Worm (Caenorhabditis elegans) whole organism, late embryonic: ENCODE results near the gene F19H8.2.

Source experiments
- C08G9.2 ChIP-seq: sonication (generic microtip); optimal IDR thresholded peaks from 2 replicates; lab custom pipeline; 2016; ENCODE audit warnings: mild to moderate bottlenecking, missing genetic modification characterization, moderate library complexity, missing compliant biosample characterization
- C38D4.7 ChIP-seq: fragments of 200-800 bp; sonication (Bioruptor generic); optimal IDR thresholded peaks from 2 replicates; lab custom pipeline; 2018; ENCODE audit warnings: mild to moderate bottlenecking, missing genetic modification characterization, moderate library complexity, missing compliant biosample characterization
- K02D7.2 ChIP-seq: sonication (generic microtip); optimal IDR thresholded peaks from 2 replicates; lab custom pipeline; 2017; ENCODE audit warnings: mild to moderate bottlenecking, missing genetic modification characterization, missing compliant biosample characterization
- K09A11.1 ChIP-seq: sonication (generic microtip); optimal IDR thresholded peaks from 2 replicates; lab custom pipeline; 2017; ENCODE audit warnings: antibody characterized with exemption, mild to moderate bottlenecking, missing genetic modification characterization, missing compliant biosample characterization; ENCODE audit not compliant: insufficient read depth
- T23F11.4 ChIP-seq: fragments of 200-800 bp; sonication (Bioruptor generic); optimal IDR thresholded peaks from 2 replicates; lab custom pipeline; 2018; ENCODE audit warnings: mild to moderate bottlenecking, missing genetic modification characterization, missing compliant biosample characterization
- Y22D7AL.16 ChIP-seq: sonication (generic microtip); optimal IDR thresholded peaks from 2 replicates; lab custom pipeline; 2016; ENCODE audit warnings: missing genetic modification characterization, missing compliant biosample characterization
- ahr-1 ChIP-seq: sonication (generic microtip); optimal IDR thresholded peaks from 2 replicates; lab custom pipeline; 2016; ENCODE audit warnings: missing genetic modification characterization, missing compliant biosample characterization
- ama-1 ChIP-seq: fragments of 150-350 bp; optimal IDR thresholded peaks from 2 replicates; lab custom pipeline; 2014
- ceh-14 ChIP-seq: sonication (generic microtip); optimal IDR thresholded peaks from 2 replicates; lab custom pipeline; 2016; ENCODE audit warnings: missing genotype, missing genetic modification characterization, missing compliant biosample characterization
- ceh-19 ChIP-seq: fragments of 200-800 bp; sonication (Bioruptor generic); optimal IDR thresholded peaks from 2 replicates; lab custom pipeline; 2018; ENCODE audit warnings: mild to moderate bottlenecking, missing genetic modification characterization, missing compliant biosample characterization
- ceh-2 ChIP-seq: sonication (generic microtip); optimal IDR thresholded peaks from 2 replicates; lab custom pipeline; 2016; ENCODE audit warnings: missing genotype, missing genetic modification characterization, missing compliant biosample characterization
- ceh-31 ChIP-seq: sonication (generic microtip); optimal IDR thresholded peaks from 2 replicates; lab custom pipeline; 2016; ENCODE audit warnings: missing genetic modification characterization, missing compliant biosample characterization
- ceh-34 ChIP-seq: sonication (generic microtip); optimal IDR thresholded peaks from 2 replicates; lab custom pipeline; 2016; ENCODE audit warnings: mild to moderate bottlenecking, missing genetic modification characterization, missing compliant biosample characterization
- ceh-45 ChIP-seq: fragments of 200-800 bp; sonication (Bioruptor generic); IDR thresholded peaks from 2 replicates; pipeline ENCODE4 v1.3.6; 2022; ENCODE audit warnings: missing genetic modification reagents, missing genetic modification characterization, missing compliant biosample characterization
- ceh-48 ChIP-seq: sonication (generic microtip); optimal IDR thresholded peaks from 2 replicates; lab custom pipeline; 2016; ENCODE audit warnings: missing genetic modification characterization, inconsistent platforms, missing compliant biosample characterization
- ceh-6 ChIP-seq: fragments of 200-800 bp; sonication (Bioruptor generic); optimal IDR thresholded peaks from 2 replicates; lab custom pipeline; 2018; ENCODE audit warnings: mild to moderate bottlenecking, missing genetic modification characterization, missing compliant biosample characterization
- che-1 ChIP-seq: sonication (generic microtip); optimal IDR thresholded peaks from 2 replicates; lab custom pipeline; 2016; ENCODE audit warnings: mild to moderate bottlenecking, missing genetic modification characterization, missing compliant biosample characterization
- dmd-4 ChIP-seq: sonication (generic microtip); optimal IDR thresholded peaks from 2 replicates; lab custom pipeline; 2016; ENCODE audit warnings: borderline replicate concordance, missing genetic modification characterization, missing compliant biosample characterization
- dve-1 ChIP-seq: sonication (generic microtip); optimal IDR thresholded peaks from 2 replicates; lab custom pipeline; 2017; ENCODE audit warnings: antibody characterized with exemption, mild to moderate bottlenecking, missing genetic modification characterization, missing compliant biosample characterization
- elt-2 ChIP-seq: sonication (generic microtip); optimal IDR thresholded peaks from 2 replicates; lab custom pipeline; 2016; ENCODE audit warnings: missing genetic modification reagents, missing genetic modification characterization, missing compliant biosample characterization
- elt-4 ChIP-seq: sonication (generic microtip); optimal IDR thresholded peaks from 2 replicates; lab custom pipeline; 2016; ENCODE audit warnings: missing genetic modification characterization, missing compliant biosample characterization
- eyg-1 ChIP-seq: sonication (generic microtip); optimal IDR thresholded peaks from 2 replicates; lab custom pipeline; 2016; ENCODE audit warnings: missing genotype, missing genetic modification characterization, missing compliant biosample characterization
- fax-1 ChIP-seq: sonication (generic microtip); optimal IDR thresholded peaks from 2 replicates; lab custom pipeline; 2016; ENCODE audit warnings: missing genotype, missing genetic modification characterization, missing compliant biosample characterization
- gmeb-2 ChIP-seq: sonication (generic microtip); optimal IDR thresholded peaks from 2 replicates; lab custom pipeline; 2016; ENCODE audit warnings: missing genetic modification characterization, inconsistent platforms, missing compliant biosample characterization
- hlh-15 ChIP-seq: sonication (generic microtip); optimal IDR thresholded peaks from 2 replicates; lab custom pipeline; 2016; ENCODE audit warnings: missing genetic modification characterization, missing compliant biosample characterization
- hlh-30 ChIP-seq: sonication (generic microtip); optimal IDR thresholded peaks from 2 replicates; lab custom pipeline; 2017; ENCODE audit warnings: antibody characterized with exemption, missing genetic modification characterization, missing compliant biosample characterization; ENCODE audit not compliant: insufficient read depth
- hlh-6 ChIP-seq: sonication (generic microtip); optimal IDR thresholded peaks from 2 replicates; lab custom pipeline; 2016; ENCODE audit warnings: missing genotype, missing genetic modification characterization, missing compliant biosample characterization
- hlh-8 ChIP-seq: sonication (generic microtip); optimal IDR thresholded peaks from 2 replicates; lab custom pipeline; 2016; ENCODE audit warnings: missing genotype, missing genetic modification characterization, missing compliant biosample characterization
- lim-6 ChIP-seq: sonication (generic microtip); optimal IDR thresholded peaks from 2 replicates; lab custom pipeline; 2016; ENCODE audit warnings: missing genetic modification characterization, missing compliant biosample characterization
- lin-11 ChIP-seq: fragments of 200-800 bp; sonication (Bioruptor generic); optimal IDR thresholded peaks from 2 replicates; lab custom pipeline; 2018; ENCODE audit warnings: mild to moderate bottlenecking, missing genetic modification characterization, missing compliant biosample characterization
- mec-3 ChIP-seq: sonication (generic microtip); optimal IDR thresholded peaks from 2 replicates; lab custom pipeline; 2016; ENCODE audit warnings: borderline replicate concordance, missing genetic modification characterization, missing compliant biosample characterization
- nhr-11 ChIP-seq: fragments of 150-350 bp; optimal IDR thresholded peaks from 2 replicates; lab custom pipeline; 2014; ENCODE audit warnings: missing biosample characterization, missing genetic modification characterization
- nhr-232 ChIP-seq: sonication (generic microtip); optimal IDR thresholded peaks from 2 replicates; lab custom pipeline; 2016; ENCODE audit warnings: missing genetic modification characterization, missing compliant biosample characterization
- npax-4 ChIP-seq: sonication (generic microtip); optimal IDR thresholded peaks from 2 replicates; lab custom pipeline; 2016; ENCODE audit warnings: missing genetic modification characterization, missing compliant biosample characterization
- odd-2 ChIP-seq: sonication (generic microtip); optimal IDR thresholded peaks from 2 replicates; lab custom pipeline; 2017; ENCODE audit warnings: antibody characterized with exemption, mild to moderate bottlenecking, missing genetic modification characterization, missing compliant biosample characterization
- pag-3 ChIP-seq: sonication (generic microtip); optimal IDR thresholded peaks from 2 replicates; lab custom pipeline; 2016; ENCODE audit warnings: missing compliant biosample characterization, missing genetic modification characterization, borderline replicate concordance
- pat-9 ChIP-seq: fragments of 200-800 bp; sonication (Bioruptor generic); optimal IDR thresholded peaks from 2 replicates; lab custom pipeline; 2018; ENCODE audit warnings: mild to moderate bottlenecking, missing genetic modification characterization, moderate library complexity, missing compliant biosample characterization
- pax-1 ChIP-seq: fragments of 150-350 bp; optimal IDR thresholded peaks from 2 replicates; lab custom pipeline; 2014; ENCODE audit warnings: missing biosample characterization, missing genetic modification characterization
- pha-2 ChIP-seq: sonication (generic microtip); optimal IDR thresholded peaks from 2 replicates; lab custom pipeline; 2017; ENCODE audit warnings: mild to moderate bottlenecking, missing genetic modification characterization, missing compliant biosample characterization
- pha-4 ChIP-seq: fragments of 150-350 bp; optimal IDR thresholded peaks from 2 replicates; lab custom pipeline; 2018; ENCODE audit warnings: missing biosample characterization, missing genetic modification reagents, missing genetic modification characterization
- pqm-1 ChIP-seq: sonication (generic microtip); optimal IDR thresholded peaks from 2 replicates; lab custom pipeline; 2016; ENCODE audit warnings: missing genetic modification characterization, missing compliant biosample characterization
- pros-1 ChIP-seq: fragments of 150-350 bp; optimal IDR thresholded peaks from 2 replicates; lab custom pipeline; 2014; ENCODE audit warnings: missing biosample characterization, missing genetic modification reagents, missing genetic modification characterization
- ref-2 ChIP-seq: sonication (generic microtip); optimal IDR thresholded peaks from 2 replicates; lab custom pipeline; 2016; ENCODE audit warnings: missing genetic modification characterization, missing compliant biosample characterization
- rnt-1 ChIP-seq: sonication (generic microtip); optimal IDR thresholded peaks from 2 replicates; lab custom pipeline; 2016; ENCODE audit warnings: missing genetic modification characterization, missing compliant biosample characterization
- sdc-2 ChIP-seq: sonication (generic microtip); optimal IDR thresholded peaks from 2 replicates; lab custom pipeline; 2016; ENCODE audit warnings: missing genotype, missing genetic modification characterization, missing compliant biosample characterization
- sox-2 ChIP-seq: fragments of 200-800 bp; sonication (Bioruptor generic); IDR thresholded peaks from 2 replicates; pipeline ENCODE4 v1.3.6; 2022; ENCODE audit warnings: missing genetic modification reagents, missing genetic modification characterization, missing compliant biosample characterization
- sox-4 ChIP-seq: sonication (generic microtip); optimal IDR thresholded peaks from 2 replicates; lab custom pipeline; 2017; ENCODE audit warnings: mild to moderate bottlenecking, missing genetic modification characterization, inconsistent platforms, missing compliant biosample characterization
- syd-9 ChIP-seq: sonication (generic microtip); optimal IDR thresholded peaks from 2 replicates; lab custom pipeline; 2016; ENCODE audit warnings: mild to moderate bottlenecking, missing genetic modification characterization, moderate library complexity, missing compliant biosample characterization
- tbx-2 ChIP-seq: sonication (generic microtip); optimal IDR thresholded peaks from 2 replicates; lab custom pipeline; 2016; ENCODE audit warnings: missing genetic modification characterization, missing compliant biosample characterization
- tbx-7 ChIP-seq: sonication (generic microtip); optimal IDR thresholded peaks from 2 replicates; lab custom pipeline; 2016; ENCODE audit warnings: missing genotype, missing genetic modification characterization, missing compliant biosample characterization
- ttx-3 ChIP-seq: sonication (generic microtip); optimal IDR thresholded peaks from 2 replicates; lab custom pipeline; 2016; ENCODE audit warnings: missing genetic modification reagents, missing genetic modification characterization, missing compliant biosample characterization
- unc-86 ChIP-seq: sonication (generic microtip); optimal IDR thresholded peaks from 2 replicates; lab custom pipeline; 2016; ENCODE audit warnings: missing genetic modification characterization, missing compliant biosample characterization
- zip-5 ChIP-seq: sonication (generic microtip); optimal IDR thresholded peaks from 2 replicates; lab custom pipeline; 2016; ENCODE audit warnings: missing genetic modification characterization, missing compliant biosample characterization

The F19H8.2 gene

DNA sequence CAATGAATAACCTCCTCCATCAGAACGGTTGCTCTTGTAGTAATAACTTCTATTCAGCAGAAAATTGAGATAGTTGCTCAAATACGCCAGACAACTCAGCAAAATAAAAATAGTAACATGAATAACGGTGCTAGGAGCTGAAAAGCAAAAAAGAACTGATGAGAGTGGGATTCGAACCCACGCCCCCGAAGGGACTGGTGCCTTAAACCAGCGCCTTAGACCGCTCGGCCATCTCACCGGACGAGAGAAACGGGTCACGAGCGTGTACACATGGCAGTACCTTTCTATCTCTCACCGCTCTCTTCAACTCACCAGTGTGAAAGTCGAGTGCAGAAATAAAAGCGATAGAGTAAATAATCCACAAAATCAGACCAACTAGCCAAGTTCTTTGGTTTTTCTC lies 29.5 kb upstream of the F19H8.2 start:
- TF ChIP-seq ceh-19 (GFP tag; lab: Kevin White, UChicago) (peak; percentile 51), pax-1 (tag; lab: Kevin White, UChicago) (no peak), mec-3 (tag; lab: Kevin White, UChicago) (no peak), pqm-1 (tag; lab: Kevin White, UChicago) (no peak), dve-1 (tag; lab: Kevin White, UChicago) (peak; percentile 26), C38D4.7 (GFP tag; lab: Kevin White, UChicago) (peak; percentile 60), T23F11.4 (peak; percentile 30), elt-4 (tag; lab: Kevin White, UChicago) (no peak), tbx-7 (tag; lab: Kevin White, UChicago) (no peak), ceh-2 (tag; lab: Kevin White, UChicago) (no peak), pha-4 (no peak), ceh-14 (tag; lab: Kevin White, UChicago) (peak; percentile 28), K09A11.1 (tag; lab: Kevin White, UChicago) (no peak), odd-2 (tag; lab: Kevin White, UChicago) (no peak), ceh-48 (tag; lab: Kevin White, UChicago) (peak; percentile 37), syd-9 (tag; lab: Kevin White, UChicago) (peak; percentile 23), unc-86 (tag; lab: Kevin White, UChicago) (peak; percentile 43), K02D7.2 (tag; lab: Kevin White, UChicago) (peak; percentile 51), ceh-34 (tag; lab: Kevin White, UChicago) (peak; percentile 52), elt-2 (tag; lab: Kevin White, UChicago) (peak; percentile 52), zip-5 (tag; lab: Kevin White, UChicago) (peak; percentile 18), sdc-2 (tag; lab: Kevin White, UChicago) (peak; percentile 5), ttx-3 (tag; lab: Kevin White, UChicago) (peak; percentile 64), lim-6 (tag; lab: Kevin White, UChicago) (no peak), ceh-6 (GFP tag; lab: Kevin White, UChicago) (peak; percentile 60), lin-11 (tag; lab: Kevin White, UChicago) (peak; percentile 23), sox-4 (tag; lab: Kevin White, UChicago) (peak; percentile 46), che-1 (tag; lab: Kevin White, UChicago) (peak; percentile 62), ahr-1 (peak; percentile 1), npax-4 (peak; percentile 34), Y22D7AL.16 (tag; lab: Kevin White, UChicago) (peak; percentile 69), sox-2 (GFP tag; lab: Robert Waterston, UW) (peak; percentile 65), hlh-6 (tag; lab: Kevin White, UChicago) (peak; percentile 65), pha-2 (tag; lab: Kevin White, UChicago) (peak; percentile 52), C08G9.2 (tag; lab: Kevin White, UChicago) (peak; percentile 67), fax-1 (no peak), pag-3 (no peak), dmd-4 (peak; percentile 73), eyg-1 (tag; lab: Kevin White, UChicago) (no peak), pat-9 (tag; lab: Kevin White, UChicago) (peak; percentile 54), ceh-45 (GFP tag; lab: Robert Waterston, UW) (peak; percentile 62; the same call in 1 of the 2 replicates), hlh-30 (tag; lab: Kevin White, UChicago) (peak; percentile 62), nhr-11 (tag; lab: Kevin White, UChicago) (no peak), nhr-232 (tag; lab: Kevin White, UChicago) (peak; percentile 72), rnt-1 (tag; lab: Kevin White, UChicago) (peak; percentile 16), ceh-31 (tag; lab: Kevin White, UChicago) (peak; percentile 45), tbx-2 (tag; lab: Kevin White, UChicago) (peak; percentile 66), ama-1 (lab: Kevin White, UChicago) (no peak), gmeb-2 (peak; percentile 52), ref-2 (tag; lab: Kevin White, UChicago) (peak; percentile 26), hlh-15 (tag; lab: Kevin White, UChicago) (peak; percentile 81), pros-1 (tag; lab: Kevin White, UChicago) (no peak), hlh-8 (tag; lab: Kevin White, UChicago) (no peak)
